Worm (Caenorhabditis elegans): ENCODE measurements around the gene enpp-1.

ce11 chrV:12106841-12107240 lies 24.4 kb upstream of the enpp-1 start, which contains the start of gene nhr-136:
- TF ChIP-seq him-1 (tag; optimal IDR thresholded peaks at IDR 0.05) (no peak), dao-5 (tag; optimal IDR thresholded peaks at IDR 0.05) (no peak), W03F9.2 (tag; optimal IDR thresholded peaks at IDR 0.05) (no peak)

Measured in whole organism, L4/young adult.